Fruit fly (Drosophila melanogaster) whole organism, embryonic: Measurements from ENCODE around the gene WASp.

Experiments
- Bdp1 ChIP-seq: fragments of 200-800 bp; sonication (Bioruptor generic); optimal IDR thresholded peaks from 3 replicates; lab custom pipeline; 2016; ENCODE audit warnings: missing biosample characterization, missing genetic modification characterization
- CG10654 ChIP-seq: fragments of 200-800 bp; sonication (Bioruptor generic); optimal IDR thresholded peaks from 2 replicates; lab custom pipeline; 2016; ENCODE audit warnings: missing biosample characterization, missing genetic modification characterization
- CG13424 ChIP-seq: fragments of 200-800 bp; sonication (Bioruptor generic); optimal IDR thresholded peaks from 2 replicates; lab custom pipeline; 2019; ENCODE audit warnings: missing biosample characterization, mild to moderate bottlenecking, missing genetic modification characterization, moderate library complexity
- CG14860 ChIP-seq: fragments of 200-800 bp; sonication (Bioruptor generic); IDR thresholded peaks from 3 replicates; pipeline ENCODE4 v1.3.6; 2022; ENCODE audit warnings: missing biosample characterization, missing genetic modification characterization; ENCODE audit not compliant: partially characterized antibody
- CG15696 ChIP-seq: fragments of 200-800 bp; sonication (Bioruptor generic); optimal IDR thresholded peaks from 2 replicates; lab custom pipeline; 2019; ENCODE audit warnings: missing biosample characterization, mild to moderate bottlenecking, missing genetic modification characterization, moderate library complexity
- CG16815 ChIP-seq: fragments of 200-800 bp; sonication (Bioruptor generic); optimal IDR thresholded peaks from 3 replicates; lab custom pipeline; 2017; ENCODE audit warnings: missing biosample characterization, mild to moderate bottlenecking, missing genetic modification characterization
- CG17385 ChIP-seq: fragments of 200-800 bp; sonication (Bioruptor generic); optimal IDR thresholded peaks from 3 replicates; lab custom pipeline; 2018; ENCODE audit warnings: missing biosample characterization, mild to moderate bottlenecking, missing genetic modification characterization
- CG1832 ChIP-seq: fragments of 200-800 bp; sonication (Bioruptor generic); optimal IDR thresholded peaks from 2 replicates; lab custom pipeline; 2017; ENCODE audit warnings: missing biosample characterization, mild to moderate bottlenecking, missing genetic modification characterization, inconsistent platforms
- CG18619 ChIP-seq: fragments of 200-800 bp; sonication (Bioruptor generic); optimal IDR thresholded peaks from 3 replicates; lab custom pipeline; 2017; ENCODE audit warnings: missing biosample characterization, mild to moderate bottlenecking, missing genetic modification characterization
- CG2678 ChIP-seq: fragments of 200-800 bp; sonication (Bioruptor generic); optimal IDR thresholded peaks from 3 replicates; lab custom pipeline; 2019; ENCODE audit warnings: missing biosample characterization, mild to moderate bottlenecking, missing genetic modification characterization, moderate library complexity
- CG31224 ChIP-seq: fragments of 200-800 bp; sonication (Bioruptor generic); IDR thresholded peaks from 2 replicates; pipeline ENCODE4 v1.3.6; 2022; ENCODE audit warnings: missing biosample characterization, missing genetic modification characterization
- CG5245 ChIP-seq: fragments of 200-800 bp; sonication (Bioruptor generic); optimal IDR thresholded peaks from 3 replicates; lab custom pipeline; 2016; ENCODE audit warnings: missing biosample characterization, missing genetic modification characterization
- CG6765 ChIP-seq: fragments of 200-800 bp; sonication (Bioruptor generic); optimal IDR thresholded peaks from 3 replicates; lab custom pipeline; 2017; ENCODE audit warnings: missing biosample characterization, mild to moderate bottlenecking, missing genetic modification characterization
- CG7745 ChIP-seq: fragments of 200-800 bp; sonication (Bioruptor generic); optimal IDR thresholded peaks from 2 replicates; lab custom pipeline; 2018; ENCODE audit warnings: missing biosample characterization, mild to moderate bottlenecking, missing genetic modification characterization, moderate library complexity
- CG7839 ChIP-seq: fragments of 200-800 bp; sonication (Bioruptor generic); optimal IDR thresholded peaks from 3 replicates; lab custom pipeline; 2018; ENCODE audit warnings: missing biosample characterization, mild to moderate bottlenecking, missing genetic modification characterization, moderate library complexity
- CG8388 ChIP-seq: fragments of 200-800 bp; sonication (Bioruptor generic); optimal IDR thresholded peaks from 2 replicates; lab custom pipeline; 2019; ENCODE audit warnings: missing biosample characterization, mild to moderate bottlenecking, missing genetic modification characterization, moderate library complexity
- CG8924 ChIP-seq: fragments of 200-800 bp; optimal IDR thresholded peaks from 3 replicates; lab custom pipeline; 2019; ENCODE audit warnings: missing biosample characterization, mild to moderate bottlenecking, missing genetic modification characterization, moderate library complexity
- CG9797 ChIP-seq: fragments of 200-800 bp; sonication (Bioruptor generic); optimal IDR thresholded peaks from 3 replicates; lab custom pipeline; 2018; ENCODE audit warnings: missing biosample characterization, mild to moderate bottlenecking, missing genetic modification characterization
- Fer3 ChIP-seq: fragments of 200-800 bp; sonication (Bioruptor generic); optimal IDR thresholded peaks from 2 replicates; lab custom pipeline; 2018; ENCODE audit warnings: missing biosample characterization, mild to moderate bottlenecking, missing genetic modification characterization, moderate library complexity
- Hr39 ChIP-seq: fragments of >200 bp; optimal IDR thresholded peaks from 2 replicates; lab custom pipeline; 2017
- Max ChIP-seq: fragments of 200-800 bp; sonication (Bioruptor generic); optimal IDR thresholded peaks from 2 replicates; lab custom pipeline; 2016; ENCODE audit warnings: missing biosample characterization, mild to moderate bottlenecking, missing genetic modification characterization
- Myb ChIP-seq: fragments of 200-800 bp; sonication (Bioruptor generic); optimal IDR thresholded peaks from 2 replicates; lab custom pipeline; 2016; ENCODE audit warnings: missing biosample characterization, missing genetic modification characterization
- NC2β ChIP-seq: fragments of 200-800 bp; sonication (Bioruptor generic); optimal IDR thresholded peaks from 2 replicates; lab custom pipeline; 2016; ENCODE audit warnings: missing biosample characterization, missing genetic modification characterization
- Nf-YA ChIP-seq: fragments of 200-800 bp; sonication (Bioruptor generic); IDR thresholded peaks from 2 replicates; pipeline ENCODE4 v1.3.6; 2022; ENCODE audit warnings: missing biosample characterization, missing genetic modification characterization
- Pdp1 ChIP-seq, 2 experiments: fragments of 200-800 bp; sonication (Bioruptor generic); optimal IDR thresholded peaks; 3 replicates each; lab custom pipeline; 2016; ENCODE audit warnings: missing biosample characterization in 2 of 2, missing genetic modification characterization in 2 of 2, mild to moderate bottlenecking in 1 of 2, moderate library complexity in 1 of 2
- Sox102F ChIP-seq: fragments of 200-800 bp; sonication (Bioruptor generic); optimal IDR thresholded peaks from 2 replicates; lab custom pipeline; 2018; ENCODE audit warnings: missing biosample characterization, mild to moderate bottlenecking, missing genetic modification characterization, moderate library complexity
- ap ChIP-seq: fragments of 200-800 bp; sonication (Bioruptor generic); IDR thresholded peaks from 2 replicates; pipeline ENCODE4 v1.3.6; 2022; ENCODE audit warnings: missing biosample characterization, missing genetic modification characterization
- bsh ChIP-seq, 2 experiments: fragments of 200-800 bp; sonication (Bioruptor generic); optimal IDR thresholded peaks; 2 replicates each; lab custom pipeline; 2017 to 2018; ENCODE audit warnings: mild to moderate bottlenecking in 2 of 2, missing biosample characterization in 2 of 2, missing genetic modification characterization in 2 of 2, moderate library complexity in 1 of 2
- cato ChIP-seq: fragments of 200-800 bp; sonication (Bioruptor generic); optimal IDR thresholded peaks from 2 replicates; lab custom pipeline; 2016; ENCODE audit warnings: missing biosample characterization, missing genetic modification characterization, borderline replicate concordance
- chm ChIP-seq: fragments of 200-800 bp; sonication (Bioruptor generic); IDR thresholded peaks from 2 replicates; pipeline ENCODE4 v1.3.6; 2022; ENCODE audit warnings: missing biosample characterization, missing genetic modification characterization
- da ChIP-seq: fragments of 200-800 bp; sonication (Bioruptor generic); optimal IDR thresholded peaks from 2 replicates; lab custom pipeline; 2016; ENCODE audit warnings: missing biosample characterization, missing genetic modification characterization
- disco-r ChIP-seq: fragments of 200-800 bp; sonication (Bioruptor generic); optimal IDR thresholded peaks from 2 replicates; lab custom pipeline; 2016; ENCODE audit warnings: missing biosample characterization, missing genetic modification characterization
- ems ChIP-seq: fragments of 200-800 bp; sonication (Bioruptor generic); optimal IDR thresholded peaks from 3 replicates; lab custom pipeline; 2016; ENCODE audit warnings: missing biosample characterization, missing genetic modification characterization
- gce ChIP-seq: fragments of 200-800 bp; sonication (Bioruptor generic); IDR thresholded peaks from 3 replicates; pipeline ENCODE4 v1.3.6; 2022; ENCODE audit warnings: missing biosample characterization, missing genetic modification characterization
- gsb-n ChIP-seq: fragments of 200-800 bp; sonication (Bioruptor generic); optimal IDR thresholded peaks from 3 replicates; lab custom pipeline; 2018; ENCODE audit warnings: missing biosample characterization, mild to moderate bottlenecking, missing genetic modification characterization
- hbn ChIP-seq: fragments of 200-800 bp; sonication (Bioruptor generic); IDR thresholded peaks from 2 replicates; pipeline ENCODE4 v1.3.6; 2022; ENCODE audit warnings: missing biosample characterization, missing genetic modification characterization; ENCODE audit not compliant: partially characterized antibody
- ind ChIP-seq: fragments of 200-800 bp; sonication (Bioruptor generic); optimal IDR thresholded peaks from 3 replicates; lab custom pipeline; 2016; ENCODE audit warnings: missing biosample characterization, missing genetic modification characterization
- klu ChIP-seq: fragments of 200-800 bp; sonication (Bioruptor generic); IDR thresholded peaks from 2 replicates; pipeline ENCODE4 v1.3.6; 2022; ENCODE audit warnings: missing biosample characterization, missing genetic modification characterization
- nmo ChIP-seq: fragments of 200-800 bp; sonication (Bioruptor generic); optimal IDR thresholded peaks from 2 replicates; lab custom pipeline; 2018; ENCODE audit warnings: missing biosample characterization, mild to moderate bottlenecking, missing genetic modification characterization, moderate library complexity
- pan ChIP-seq, 4 experiments: fragments of >200 bp in 3 of 4; fragments of 200-800 bp in 1 of 4; sonication (Bioruptor generic) in 1 of 4; optimal IDR thresholded peaks in 3 of 4; IDR thresholded peaks in 1 of 4; 2 replicates each; pipeline versions ENCODE4 v1.3.6 to Lab custom; 2017 to 2022; ENCODE audit warnings: missing biosample characterization in 2 of 4, missing genetic modification characterization in 2 of 4, mixed read lengths in 1 of 4
- ranshi ChIP-seq: fragments of 200-800 bp; sonication (Bioruptor generic); IDR thresholded peaks from 2 replicates; pipeline ENCODE4 v1.3.6; 2022; ENCODE audit warnings: missing biosample characterization, missing genetic modification characterization
- ro ChIP-seq: fragments of 200-800 bp; sonication (Bioruptor generic); IDR thresholded peaks from 2 replicates; pipeline ENCODE4 v1.3.6; 2022; ENCODE audit warnings: missing biosample characterization, missing genetic modification characterization
- sd ChIP-seq: fragments of 200-800 bp; sonication (Bioruptor generic); optimal IDR thresholded peaks from 3 replicates; lab custom pipeline; 2018; ENCODE audit warnings: missing biosample characterization, mild to moderate bottlenecking, missing genetic modification characterization, moderate library complexity
- slp2 ChIP-seq: fragments of 200-800 bp; sonication (Bioruptor generic); optimal IDR thresholded peaks from 2 replicates; lab custom pipeline; 2016; ENCODE audit warnings: missing biosample characterization, missing genetic modification characterization
- stwl ChIP-seq: fragments of 200-800 bp; sonication (Bioruptor generic); optimal IDR thresholded peaks from 3 replicates; lab custom pipeline; 2018; ENCODE audit warnings: missing biosample characterization, mild to moderate bottlenecking, missing genetic modification characterization, moderate library complexity
- sug ChIP-seq: fragments of 200-800 bp; optimal IDR thresholded peaks from 2 replicates; lab custom pipeline; 2019; ENCODE audit warnings: missing biosample characterization, mild to moderate bottlenecking, missing genetic modification characterization, moderate library complexity
- unpg ChIP-seq: fragments of 200-800 bp; sonication (Bioruptor generic); optimal IDR thresholded peaks from 3 replicates; lab custom pipeline; 2018; ENCODE audit warnings: missing biosample characterization, mild to moderate bottlenecking, missing genetic modification characterization, moderate library complexity
- zen2 ChIP-seq: fragments of 200-800 bp; sonication (Bioruptor generic); IDR thresholded peaks from 3 replicates; pipeline ENCODE4 v1.3.6; 2022; ENCODE audit warnings: missing biosample characterization, missing genetic modification characterization; ENCODE audit not compliant: partially characterized antibody

WASp gene

dm6 chr3R:28811677-28812465 is 20.0 kb downstream of the WASp start, which contains the start of gene Prp39 (continued):
- TF ChIP-seq CG14860 (GFP tag; lab: Robert Waterston, UW) (peak; percentile 63; the same call in 2 of the 3 replicates), ap (GFP tag; lab: Robert Waterston, UW) (no peak), sug (tag; lab: Kevin White, UChicago) (no peak), slp2 (GFP tag; lab: Kevin White, UChicago) (no peak), bsh (GFP tag; optimal IDR thresholded peaks at IDR 0.05; lab: Kevin White, UChicago) (peak in 1 of 2 experiments; percentile 32), Bdp1 (GFP tag; lab: Kevin White, UChicago) (no peak), stwl (peak; percentile 27), sd (tag; lab: Kevin White, UChicago) (no peak), CG18619 (no peak), Sox102F (GFP tag; lab: Kevin White, UChicago) (no peak), Pdp1 (GFP tag; optimal IDR thresholded peaks at IDR 0.05; lab: Kevin White, UChicago) (peak in 1 of 2 experiments; percentile 72), CG6765 (no peak), CG31224 (GFP tag; lab: Robert Waterston, UW) (no peak), Hr39 (lab: Kevin White, UChicago) (no peak), chm (no peak), CG8388 (GFP tag; lab: Kevin White, UChicago) (peak; percentile 10), klu (GFP tag; lab: Robert Waterston, UW) (peak; percentile 13; the same call in 1 of the 2 replicates), CG15696 (tag; lab: Kevin White, UChicago) (no peak), CG2678 (tag; lab: Kevin White, UChicago) (no peak), zen2 (GFP tag; lab: Robert Waterston, UW) (peak; percentile 73), disco-r (GFP tag; lab: Kevin White, UChicago) (no peak), gce (no peak), da (GFP tag; lab: Kevin White, UChicago) (no peak), Nf-YA (GFP tag; lab: Robert Waterston, UW) (0 out of 2 replicates have a peak, but pooled peaks have one; percentile 16), CG1832 (GFP tag; lab: Kevin White, UChicago) (no peak), CG13424 (tag; lab: Kevin White, UChicago) (peak; percentile 34), CG5245 (GFP tag; lab: Kevin White, UChicago) (no peak), CG8924 (no peak), CG17385 (GFP tag; lab: Kevin White, UChicago) (no peak), Myb (GFP tag; lab: Kevin White, UChicago) (no peak), Max (GFP tag; lab: Kevin White, UChicago) (peak; percentile 22), Fer3 (tag; lab: Kevin White, UChicago) (peak; percentile 15), ro (GFP tag; lab: Robert Waterston, UW) (no peak), CG9797 (GFP tag; lab: Kevin White, UChicago) (no peak), CG7839 (no peak), ind (GFP tag; lab: Kevin White, UChicago) (peak; percentile 29), pan (optimal IDR thresholded peaks at IDR 0.05; lab: Kevin White, UChicago) (no peak), pan (GFP tag; optimal IDR thresholded peaks at IDR 0.05 in 1 of 2, IDR thresholded peaks at IDR 0.05 in 1 of 2) (peak in 1 of 2 experiments; percentile 55), ranshi (peak; percentile 43; the same call in 1 of the 2 replicates), nmo (GFP tag; lab: Kevin White, UChicago) (peak; percentile 17), unpg (GFP tag; lab: Kevin White, UChicago) (no peak), cato (GFP tag; lab: Kevin White, UChicago) (no peak), CG7745 (tag; lab: Kevin White, UChicago) (no peak), gsb-n (tag; lab: Kevin White, UChicago) (no peak), ems (no peak), CG10654 (no peak), CG16815 (no peak), NC2β (GFP tag; lab: Kevin White, UChicago) (no peak), hbn (GFP tag; lab: Robert Waterston, UW) (peak; percentile 71)
